Fruit fly (Drosophila melanogaster) Kc167 (cell line): ENCODE results near the gene for.

Experiments used
- Myc ChIP-seq: fragments of >200 bp; optimal IDR thresholded peaks from 2 replicates; lab custom pipeline; 2017; ENCODE audit warnings: missing external identifiers
- Sin3A ChIP-seq: fragments of >200 bp; optimal IDR thresholded peaks from 2 replicates; lab custom pipeline; 2018; ENCODE audit warnings: missing external identifiers
- h ChIP-seq: fragments of >200 bp; optimal IDR thresholded peaks from 3 replicates; lab custom pipeline; 2018; ENCODE audit warnings: missing external identifiers
- insv ChIP-seq: fragments of >200 bp; optimal IDR thresholded peaks from 3 replicates; lab custom pipeline; 2018; ENCODE audit warnings: missing external identifiers
- psq ChIP-seq: fragments of >200 bp; optimal IDR thresholded peaks from 2 replicates; lab custom pipeline; 2017; ENCODE audit warnings: missing external identifiers
- ttk ChIP-seq: sonication (Bioruptor generic); optimal IDR thresholded peaks from 2 replicates; lab custom pipeline; 2017; ENCODE audit warnings: missing external identifiers

The for gene

dm6 chr2L:3694920-3695319, 38.2 kb upstream of the for start, which contains the start of gene CG43165:
CG43165 (minus strand) TSS chr2L:3695020.
- TF ChIP-seq insv (lab: Kevin White, UChicago) = no peak
- no peak for TF ChIP-seq psq (lab: Kevin White, UChicago)
- no peak for TF ChIP-seq Myc (lab: Kevin White, UChicago)

DNA sequence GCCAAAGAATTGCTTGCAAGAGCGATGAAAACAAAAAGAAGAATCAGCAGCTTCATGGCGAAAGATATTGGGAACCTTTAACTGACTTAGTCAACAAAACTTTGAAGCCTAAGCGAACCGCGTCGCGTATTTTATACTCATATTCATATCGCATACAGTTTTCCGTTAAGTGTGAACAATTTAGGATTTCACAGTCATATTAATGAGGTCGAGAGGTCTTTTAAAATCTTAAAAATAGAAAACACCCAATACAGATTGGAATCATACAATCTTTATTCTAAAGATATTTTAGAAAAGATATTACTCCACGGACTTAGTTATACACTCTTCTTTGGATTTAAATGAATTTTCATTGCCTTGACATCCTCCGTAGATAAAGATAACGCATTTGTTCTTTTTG, 37.1 kb upstream of the for start, which contains the start of gene Acp24A4:
Gene Acp24A4, minus strand, starts transcription at position 101 of the 400 bp plus-strand sequence.
- TF ChIP-seq Sin3A (no peak), psq (lab: Kevin White, UChicago) (no peak), h (lab: Kevin White, UChicago) (no peak), insv (lab: Kevin White, UChicago) (no peak), Myc (lab: Kevin White, UChicago) (no peak), ttk (lab: Kevin White, UChicago) (no peak)

dm6 chr2L:3693082-3693481, 36.3 kb upstream of the for start, which contains the start of gene CG3513:
CG3513 (minus strand) TSS chr2L:3693182.
- no peak for TF ChIP-seq h (lab: Kevin White, UChicago)
- no peak for TF ChIP-seq insv (lab: Kevin White, UChicago)
- no peak for TF ChIP-seq ttk (lab: Kevin White, UChicago)
- TF ChIP-seq psq (lab: Kevin White, UChicago) = no peak
- no peak for TF ChIP-seq Sin3A

DNA sequence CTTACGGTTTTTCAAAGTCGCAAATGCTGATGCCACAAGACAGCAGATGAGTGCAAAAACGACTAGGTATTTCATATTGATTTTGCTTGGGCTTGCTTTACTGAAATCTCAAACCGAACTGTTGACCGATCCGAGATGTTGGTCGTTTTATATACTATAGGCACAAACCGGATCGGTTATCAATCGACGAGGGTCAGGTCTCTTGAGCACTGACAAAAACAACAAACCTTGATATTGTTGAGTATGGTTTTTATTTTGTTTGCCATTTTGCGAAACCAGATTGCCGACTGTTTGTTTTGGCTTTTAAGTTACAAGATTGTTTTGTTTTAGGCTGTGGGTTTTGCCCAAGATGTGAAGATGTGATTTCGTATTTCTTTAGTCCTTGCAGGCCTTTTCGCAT, 35.7 kb upstream of the for start, which contains the start of gene CG16704:
Gene CG16704, minus strand, starts transcription at position 122 of the 400 bp plus-strand sequence.
- no peak for TF ChIP-seq insv (lab: Kevin White, UChicago)
- TF ChIP-seq Myc (lab: Kevin White, UChicago) = no peak
- TF ChIP-seq psq (lab: Kevin White, UChicago) = no peak
- TF ChIP-seq Sin3A = no peak
- TF ChIP-seq h (lab: Kevin White, UChicago) = no peak
- TF ChIP-seq ttk (lab: Kevin White, UChicago) = no peak

dm6 chr2L:3685139-3685851, 28.5 kb upstream of the for start:
- TF ChIP-seq Myc (lab: Kevin White, UChicago) (no peak), insv (lab: Kevin White, UChicago) (no peak), h (lab: Kevin White, UChicago) (no peak), ttk (lab: Kevin White, UChicago) (no peak), Sin3A (no peak), psq (lab: Kevin White, UChicago) (no peak)

DNA sequence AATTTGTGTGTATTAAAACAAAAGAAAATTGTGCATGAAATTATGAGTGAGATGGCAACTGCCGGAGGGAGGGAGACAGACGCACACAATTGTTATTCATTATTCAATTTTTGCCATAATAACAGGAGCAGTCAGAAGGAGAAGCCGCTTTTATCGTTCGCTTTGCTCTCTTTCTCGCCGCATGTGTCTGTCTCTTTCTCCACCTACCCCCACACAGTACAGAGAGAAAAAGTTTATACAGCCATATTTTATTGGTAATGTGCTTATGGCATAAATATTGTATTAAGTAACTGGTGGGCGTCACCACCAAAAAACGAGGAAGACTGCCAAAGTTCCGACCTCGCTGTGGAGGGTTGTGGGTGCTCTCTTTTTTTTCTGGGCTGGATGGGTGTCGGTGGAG, 25.7 kb upstream of the for start:
- TF ChIP-seq ttk (lab: Kevin White, UChicago) = no peak
- no peak for TF ChIP-seq Sin3A
- TF ChIP-seq h (lab: Kevin White, UChicago) = no peak
- TF ChIP-seq psq (lab: Kevin White, UChicago) = no peak
- no peak for TF ChIP-seq Myc (lab: Kevin White, UChicago)
- TF ChIP-seq insv (lab: Kevin White, UChicago) = no peak

- TF ChIP-seq ttk (lab: Kevin White, UChicago) = no peak
- no peak for TF ChIP-seq Myc (lab: Kevin White, UChicago)
- no peak for TF ChIP-seq insv (lab: Kevin White, UChicago)
- no peak for TF ChIP-seq h (lab: Kevin White, UChicago)
- TF ChIP-seq psq (lab: Kevin White, UChicago) = no peak
- no peak for TF ChIP-seq Sin3A
Measured at dm6 chr2L:3681338-3681737, 24.6 kb upstream of the for start.

- TF ChIP-seq insv (lab: Kevin White, UChicago) (no peak), psq (lab: Kevin White, UChicago) (no peak), Sin3A (no peak), ttk (lab: Kevin White, UChicago) (no peak), h (lab: Kevin White, UChicago) (no peak), Myc (lab: Kevin White, UChicago) (no peak)
Measured at dm6 chr2L:3675770-3676169, 19.0 kb upstream of the for start.

DNA sequence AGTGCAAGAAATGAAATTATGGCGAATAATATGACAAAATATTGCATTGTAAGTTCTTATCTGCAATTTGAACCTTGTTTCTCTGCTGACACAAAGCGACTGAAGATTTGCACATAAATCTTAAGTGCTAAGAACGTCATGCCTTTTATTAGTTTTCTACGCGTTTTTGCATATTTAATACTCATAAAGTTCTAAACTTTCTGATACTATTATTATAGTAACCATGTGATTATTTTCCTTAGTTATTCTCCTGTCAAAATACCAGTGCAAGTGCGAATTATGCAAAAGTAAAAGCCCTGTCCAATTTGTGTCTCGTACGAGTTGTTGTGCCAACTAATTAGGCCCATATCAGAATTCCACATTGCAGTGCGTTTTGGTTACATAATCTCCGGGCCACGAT, 13.7 kb upstream of the for start, which contains the start of gene Sfp24Bc:
Gene Sfp24Bc, minus strand, starts transcription at position 101 of the 400 bp plus-strand sequence.
- TF ChIP-seq Sin3A (no peak), ttk (lab: Kevin White, UChicago) (no peak), h (lab: Kevin White, UChicago) (no peak), psq (lab: Kevin White, UChicago) (no peak), Myc (lab: Kevin White, UChicago) (no peak), insv (lab: Kevin White, UChicago) (no peak)

- TF ChIP-seq Sin3A (no peak), insv (lab: Kevin White, UChicago) (no peak), Myc (lab: Kevin White, UChicago) (no peak), ttk (lab: Kevin White, UChicago) (no peak), h (lab: Kevin White, UChicago) (no peak), psq (lab: Kevin White, UChicago) (no peak)
Measured at dm6 chr2L:3669675-3670074, 12.9 kb upstream of the for start, which contains the start of gene Sfp24Bb. Sfp24Bb (minus strand) TSS chr2L:3669775.

DNA sequence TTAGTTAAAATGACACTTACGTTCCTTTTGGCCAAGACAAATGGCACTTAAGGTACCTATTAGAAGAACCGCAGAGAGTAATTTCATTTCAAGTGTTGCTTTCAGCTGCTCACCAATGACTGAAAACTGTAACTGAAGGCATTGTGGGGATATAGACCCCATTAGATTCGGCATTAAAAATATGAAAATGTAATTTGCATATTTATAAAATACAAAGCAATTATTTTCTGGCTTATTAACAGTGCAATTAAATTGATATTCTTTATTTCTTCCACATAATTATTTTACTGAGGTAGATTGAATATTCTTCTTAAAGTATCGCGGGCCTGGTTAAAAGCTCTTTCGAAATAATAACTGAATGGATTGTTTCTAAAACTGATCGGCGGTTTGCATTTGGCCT, 12.3 kb upstream of the for start, which contains the start of gene Sfp24Bd:
Gene Sfp24Bd, minus strand, starts transcription at position 101 of the 400 bp plus-strand sequence.
- TF ChIP-seq ttk (lab: Kevin White, UChicago) (no peak), psq (lab: Kevin White, UChicago) (no peak), insv (lab: Kevin White, UChicago) (no peak), Myc (lab: Kevin White, UChicago) (no peak), h (lab: Kevin White, UChicago) (no peak), Sin3A (no peak)

DNA sequence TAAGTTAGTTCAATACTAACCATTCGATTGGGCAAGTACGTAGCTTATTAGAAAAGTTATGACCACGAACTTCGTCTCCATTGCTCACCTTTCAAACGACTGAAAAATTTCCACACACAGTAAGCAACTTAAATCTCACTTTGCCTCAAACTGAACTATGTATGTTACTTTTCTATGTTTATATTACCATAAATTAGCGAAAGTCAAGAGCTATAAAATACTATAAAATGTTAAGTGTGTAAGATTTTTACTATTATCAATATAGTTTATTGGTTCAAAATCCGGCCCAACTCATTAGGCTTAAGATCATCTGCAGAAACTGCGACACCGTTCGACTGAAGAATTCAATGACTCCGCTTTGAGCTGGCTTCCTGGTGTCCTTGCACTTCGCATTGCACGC, 11.7 kb upstream of the for start, which contains the start of gene Sfp24Ba:
Gene Sfp24Ba, minus strand, starts transcription at position 101 of the 400 bp plus-strand sequence.
- TF ChIP-seq Myc (lab: Kevin White, UChicago) (no peak), Sin3A (no peak), psq (lab: Kevin White, UChicago) (no peak), ttk (lab: Kevin White, UChicago) (no peak), insv (lab: Kevin White, UChicago) (no peak), h (lab: Kevin White, UChicago) (no peak)
